Worm (Caenorhabditis elegans): Measurements from ENCODE around the gene scl-10.

Gene scl-10

ce11 chrIV:13025853-13026343, 22.4 kb upstream of the scl-10 start (continued):
- TF ChIP-seq sma-9 (GFP tag; optimal IDR thresholded peaks at IDR 0.05), result no peak
- no peak for TF ChIP-seq sma-9 (tag; optimal IDR thresholded peaks at IDR 0.05)
- TF ChIP-seq nhr-6 (tag; optimal IDR thresholded peaks at IDR 0.05), result no peak

DNA sequence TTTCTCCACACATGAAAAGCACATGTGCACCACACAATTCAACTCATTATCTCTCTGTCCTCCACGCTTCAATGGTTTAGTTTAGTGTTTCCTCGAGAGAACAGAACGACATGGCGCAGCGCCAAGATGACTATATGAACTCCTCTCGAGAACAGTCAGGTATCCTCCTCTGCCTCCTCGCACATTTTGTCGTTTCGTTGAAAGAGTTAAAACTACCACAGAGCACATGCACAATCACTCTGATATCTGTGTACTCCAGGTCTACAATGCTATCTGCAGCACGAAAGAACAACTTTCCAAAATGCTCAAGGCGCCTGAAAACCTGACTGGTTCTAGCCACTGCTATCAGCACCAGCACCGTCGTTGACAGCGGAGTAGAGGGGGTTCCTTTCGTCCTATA, 21.5 kb upstream of the scl-10 start:
- TF ChIP-seq F13H6.1 (tag; optimal IDR thresholded peaks at IDR 0.05) (no peak), nhr-77 (tag; optimal IDR thresholded peaks at IDR 0.05) (no peak), sma-9 (GFP tag; optimal IDR thresholded peaks at IDR 0.05) (peak; percentile 85), sma-9 (tag; optimal IDR thresholded peaks at IDR 0.05) (no peak), fos-1 (tag; optimal IDR thresholded peaks at IDR 0.05) (peak; percentile 69), lin-13 (GFP tag; optimal IDR thresholded peaks at IDR 0.05) (no peak), mdl-1 (tag; optimal IDR thresholded peaks at IDR 0.05) (peak in 1 of 2 experiments; percentile 8), blmp-1 (tag; optimal IDR thresholded peaks at IDR 0.05; ENCODE audit: insufficient read depth) (no peak), ztf-1 (GFP tag; conservative IDR thresholded peaks at IDR 0.05) (no peak), ztf-11 (tag; optimal IDR thresholded peaks at IDR 0.05) (no peak), crh-2 (tag; optimal IDR thresholded peaks at IDR 0.05) (peak; percentile 2)

DNA sequence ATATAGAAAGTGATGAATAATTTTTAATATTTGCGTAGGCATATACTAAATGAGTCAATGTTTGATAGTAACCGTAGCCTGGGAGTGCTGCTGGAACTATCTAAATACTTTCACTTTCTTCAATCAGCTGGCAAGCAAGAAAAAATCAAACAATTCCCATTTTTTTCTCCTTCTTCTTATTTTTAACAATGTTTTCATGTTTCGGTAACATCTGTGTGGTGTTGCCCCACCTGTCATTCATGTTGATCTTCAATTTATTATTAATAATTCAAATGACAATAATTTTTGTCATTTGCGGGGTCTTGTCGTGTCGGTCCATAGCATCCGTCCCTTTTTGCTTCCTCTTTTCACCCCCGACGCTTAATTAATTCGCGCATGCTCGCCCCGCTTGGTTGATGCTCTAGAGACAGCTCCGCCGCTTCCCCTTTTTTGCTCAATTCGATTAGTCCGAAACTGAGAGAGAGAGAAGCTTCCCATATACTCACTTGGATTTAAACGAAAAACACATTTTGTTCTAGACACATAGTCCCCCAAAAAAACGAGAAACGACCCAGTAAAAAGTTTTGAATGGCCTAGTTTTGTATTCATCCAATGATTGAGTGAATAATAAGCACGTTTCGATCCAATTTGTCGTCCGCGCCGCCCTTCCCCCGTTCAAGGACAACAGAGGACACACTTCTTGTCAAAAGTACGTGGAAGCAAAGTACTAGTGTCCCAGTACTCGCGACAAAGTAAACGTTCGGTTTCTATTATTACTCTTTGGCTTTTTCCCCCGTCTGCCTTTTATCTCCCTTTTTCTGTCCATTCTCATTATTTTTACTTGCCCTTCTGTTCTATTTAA, 20.2 kb upstream of the scl-10 start:
- TF ChIP-seq nhr-129 (tag; optimal IDR thresholded peaks at IDR 0.05) (peak; percentile 32), crh-2 (tag; optimal IDR thresholded peaks at IDR 0.05) (peak; percentile 1), Y55F3AM.14 (GFP tag; optimal IDR thresholded peaks at IDR 0.05) (peak; percentile 17), fos-1 (tag; optimal IDR thresholded peaks at IDR 0.05) (no peak), sem-4 (tag; optimal IDR thresholded peaks at IDR 0.05) (peak; percentile 48), unc-39 (tag; optimal IDR thresholded peaks at IDR 0.05) (no peak)

- TF ChIP-seq mab-5 (tag; optimal IDR thresholded peaks at IDR 0.05) (no peak), sma-9 (GFP tag; optimal IDR thresholded peaks at IDR 0.05) (no peak), sma-9 (tag; optimal IDR thresholded peaks at IDR 0.05) (no peak), nhr-237 (tag; optimal IDR thresholded peaks at IDR 0.05) (no peak), C34F6.9 (tag; optimal IDR thresholded peaks at IDR 0.05) (peak; percentile 4), fos-1 (tag; optimal IDR thresholded peaks at IDR 0.05) (peak; percentile 16)
These were observed 19.2 kb upstream of the scl-10 start for ce11 chrIV:13028746-13029673.

DNA sequence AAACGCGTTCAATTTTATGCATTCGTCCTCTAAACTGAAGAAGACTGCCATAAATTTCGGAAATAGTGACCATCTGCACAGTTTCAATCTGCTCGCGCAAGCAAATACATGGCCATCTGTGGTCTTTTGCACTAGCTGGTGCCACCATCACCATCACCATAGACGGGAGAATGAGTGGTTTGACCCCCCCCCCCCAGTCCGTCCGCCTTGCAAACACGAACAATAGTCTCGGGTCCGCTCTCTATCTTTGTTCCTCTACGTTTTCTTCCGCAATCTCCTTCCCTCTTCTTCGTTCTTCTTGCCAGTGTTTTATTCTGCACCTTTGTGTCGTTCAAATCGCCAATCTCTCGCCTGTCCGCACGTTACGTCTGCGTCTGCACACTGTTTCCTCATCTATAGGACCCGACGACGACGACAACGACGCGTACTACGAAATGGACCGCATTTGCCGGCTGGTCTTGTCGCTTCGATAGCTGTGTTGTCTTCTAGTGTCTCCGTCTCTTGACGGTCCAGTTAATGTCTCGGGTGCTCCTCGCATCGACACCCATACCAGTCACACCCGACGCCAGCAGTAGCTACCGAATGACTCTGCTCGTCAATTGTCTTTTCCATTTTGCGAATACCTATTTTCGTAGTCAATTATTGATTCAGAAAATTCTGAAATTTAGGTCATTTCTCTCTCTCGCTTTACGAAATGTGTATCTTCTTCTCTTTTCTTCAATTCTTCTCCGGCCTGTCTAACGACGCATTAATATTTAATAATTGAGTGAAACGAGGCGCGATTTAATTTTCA, 18.4 kb upstream of the scl-10 start:
- TF ChIP-seq unc-55 (GFP tag; optimal IDR thresholded peaks at IDR 0.05) (peak; percentile 22), C34F6.9 (tag; optimal IDR thresholded peaks at IDR 0.05) (no peak), zag-1 (tag; optimal IDR thresholded peaks at IDR 0.05) (peak; percentile 51), sma-9 (GFP tag; optimal IDR thresholded peaks at IDR 0.05) (peak; percentile 21), sma-9 (tag; optimal IDR thresholded peaks at IDR 0.05) (no peak), F13H6.1 (tag; optimal IDR thresholded peaks at IDR 0.05) (peak; percentile 21), ama-1 (optimal IDR thresholded peaks at IDR 0.05) (no peak), nhr-129 (tag; optimal IDR thresholded peaks at IDR 0.05) (peak; percentile 83)

DNA sequence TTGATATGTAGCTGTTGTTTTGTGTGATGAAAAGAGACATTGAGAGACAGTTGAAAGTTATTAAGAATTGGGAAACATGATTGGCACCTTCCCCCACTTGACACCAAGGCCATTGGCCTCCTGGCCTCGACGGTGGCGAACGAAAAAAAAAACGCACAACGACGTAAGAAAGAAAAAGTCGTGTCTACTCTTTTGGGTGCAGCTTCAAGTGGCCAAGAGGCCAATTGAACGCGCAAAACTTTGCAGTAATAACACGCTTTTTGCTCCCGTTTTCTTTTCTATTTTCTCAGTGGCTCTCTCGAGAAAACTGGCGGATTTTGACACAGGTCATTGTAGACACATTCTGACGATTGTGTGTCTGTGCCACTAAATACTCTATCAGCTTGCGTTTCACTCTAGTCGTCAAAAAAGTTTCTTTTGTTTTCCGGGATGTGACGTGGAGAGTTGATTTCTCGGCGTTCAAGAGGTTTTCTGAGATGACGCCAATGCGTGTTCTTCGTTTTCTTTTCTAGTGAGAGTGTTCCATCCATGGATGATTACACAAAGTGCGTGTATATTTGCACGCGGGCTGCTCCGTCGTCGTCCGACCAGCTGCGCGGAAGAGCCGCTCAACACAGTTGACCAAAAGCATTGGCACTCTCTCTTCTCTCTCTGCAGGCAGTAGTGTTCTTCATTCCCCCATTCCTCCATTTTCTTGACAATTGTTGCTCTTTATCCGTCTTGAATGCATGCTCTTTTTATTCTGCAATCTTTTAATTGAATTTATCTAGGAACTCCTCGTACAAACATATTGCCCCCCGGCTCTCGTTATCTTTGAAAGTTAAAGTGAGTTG, 17.6 kb upstream of the scl-10 start:
- TF ChIP-seq ztf-4 (tag; optimal IDR thresholded peaks at IDR 0.05) (peak; percentile 5), lin-39 (tag; optimal IDR thresholded peaks at IDR 0.05) (no peak), nhr-25 (tag; optimal IDR thresholded peaks at IDR 0.05) (peak; percentile 8)

Data from whole organism, L2 larva.